Fruit fly (Drosophila melanogaster) whole organism, adult: ENCODE data around the gene CG14543.

Experiments
- CG11617 ChIP-seq: fragments of 200-800 bp; sonication (Bioruptor generic); optimal IDR thresholded peaks from 2 replicates; lab custom pipeline; 2017; ENCODE audit warnings: mild to moderate bottlenecking, missing biosample characterization, missing genetic modification reagents, missing genetic modification characterization
- CG12768 ChIP-seq: fragments of 200-800 bp; sonication (Bioruptor generic); optimal IDR thresholded peaks from 2 replicates; lab custom pipeline; 2017; ENCODE audit warnings: missing biosample characterization, missing genetic modification characterization, mild to moderate bottlenecking, moderate library complexity, missing genetic modification reagents
- CG14711 ChIP-seq: fragments of 200-800 bp; sonication (Bioruptor generic); optimal IDR thresholded peaks from 2 replicates; lab custom pipeline; 2018; ENCODE audit warnings: missing biosample characterization, mild to moderate bottlenecking, missing genetic modification characterization, moderate library complexity
- CG1620 ChIP-seq: fragments of 200-800 bp; sonication (Bioruptor generic); optimal IDR thresholded peaks from 2 replicates; lab custom pipeline; 2016; ENCODE audit warnings: missing biosample characterization, missing genetic modification characterization
- CG33017 ChIP-seq: fragments of 200-800 bp; sonication (Bioruptor generic); optimal IDR thresholded peaks from 2 replicates; lab custom pipeline; 2018; ENCODE audit warnings: missing biosample characterization, mild to moderate bottlenecking, missing genetic modification characterization, moderate library complexity
- CG5204 ChIP-seq: fragments of 200-800 bp; sonication (Bioruptor generic); optimal IDR thresholded peaks from 2 replicates; lab custom pipeline; 2016; ENCODE audit warnings: missing biosample characterization, missing genetic modification characterization
- CG7045 ChIP-seq: fragments of 200-800 bp; sonication (Bioruptor generic); optimal IDR thresholded peaks from 2 replicates; lab custom pipeline; 2017; ENCODE audit warnings: missing biosample characterization, mild to moderate bottlenecking, missing genetic modification characterization
- CG7101 ChIP-seq: fragments of 200-800 bp; sonication (Bioruptor generic); optimal IDR thresholded peaks from 2 replicates; lab custom pipeline; 2018; ENCODE audit warnings: missing biosample characterization, mild to moderate bottlenecking, missing genetic modification characterization, moderate library complexity
- Clk ChIP-seq: fragments of 200-800 bp; sonication (Bioruptor generic); optimal IDR thresholded peaks from 2 replicates; lab custom pipeline; 2017; ENCODE audit warnings: missing biosample characterization, missing genetic modification characterization
- Crg-1 ChIP-seq: fragments of 200-800 bp; sonication (Bioruptor generic); optimal IDR thresholded peaks from 2 replicates; lab custom pipeline; 2016; ENCODE audit warnings: missing biosample characterization, missing genetic modification characterization
- Hr96 ChIP-seq: fragments of 200-800 bp; sonication (Bioruptor generic); optimal IDR thresholded peaks from 2 replicates; lab custom pipeline; 2016; ENCODE audit warnings: missing biosample characterization, missing genetic modification characterization
- Mnt ChIP-seq: fragments of 200-800 bp; sonication (Bioruptor generic); optimal IDR thresholded peaks from 2 replicates; lab custom pipeline; 2016; ENCODE audit warnings: missing biosample characterization, mild to moderate bottlenecking, missing genetic modification characterization
- bab1 ChIP-seq: fragments of 200-800 bp; sonication (Bioruptor generic); optimal IDR thresholded peaks from 3 replicates; lab custom pipeline; 2019; ENCODE audit warnings: missing biosample characterization, mild to moderate bottlenecking, missing genetic modification characterization, moderate library complexity
- cic ChIP-seq: fragments of 200-800 bp; sonication (Bioruptor generic); optimal IDR thresholded peaks from 2 replicates; lab custom pipeline; 2017; ENCODE audit warnings: missing biosample characterization, mild to moderate bottlenecking, missing genetic modification characterization, moderate library complexity
- cnc ChIP-seq, 2 experiments: fragments of >200 bp; optimal IDR thresholded peaks; 2 replicates each; lab custom pipeline; 2017
- kay ChIP-seq: fragments of 200-800 bp; sonication (Bioruptor generic); peaks from one replicate; lab custom pipeline; 2016; ENCODE audit warnings: missing biosample characterization, missing genetic modification characterization, borderline replicate concordance
- ovo ChIP-seq: fragments of 200-800 bp; sonication (Bioruptor generic); optimal IDR thresholded peaks from 2 replicates; lab custom pipeline; 2016; ENCODE audit warnings: missing biosample characterization, missing genetic modification characterization
- pad ChIP-seq: fragments of 200-800 bp; sonication (Bioruptor generic); optimal IDR thresholded peaks from 3 replicates; lab custom pipeline; 2017; ENCODE audit warnings: missing biosample characterization, missing genetic modification characterization, mild to moderate bottlenecking, moderate library complexity, missing genetic modification reagents
- tj ChIP-seq: fragments of 200-800 bp; sonication (Bioruptor generic); optimal IDR thresholded peaks from 3 replicates; lab custom pipeline; 2017; ENCODE audit warnings: missing biosample characterization, mild to moderate bottlenecking, missing genetic modification characterization, moderate library complexity
- toe ChIP-seq: fragments of 200-800 bp; sonication (Bioruptor generic); optimal IDR thresholded peaks from 2 replicates; lab custom pipeline; 2016; ENCODE audit warnings: missing biosample characterization, missing genetic modification characterization

CG14543 gene

dm6 chr3R:26034643-26035368 lies 21.6 kb upstream of the CG14543 start:
- TF ChIP-seq tj (GFP tag; lab: Kevin White, UChicago) (peak; percentile 42), Mnt (GFP tag; lab: Kevin White, UChicago) (no peak)

dm6 chr3R:26035369-26035656 lies 21.1 kb upstream of the CG14543 start:
- TF ChIP-seq CG7045 (GFP tag; lab: Kevin White, UChicago) (no peak), CG12768 (GFP tag; lab: Kevin White, UChicago) (no peak), Hr96 (GFP tag; lab: Kevin White, UChicago) (no peak), ovo (no peak), Crg-1 (GFP tag; lab: Kevin White, UChicago) (no peak), cnc (optimal IDR thresholded peaks at IDR 0.05; lab: Kevin White, UChicago) (no peak), CG33017 (tag; lab: Kevin White, UChicago) (no peak), cic (GFP tag; lab: Kevin White, UChicago) (no peak), kay (GFP tag; lab: Kevin White, UChicago) (no peak), tj (GFP tag; lab: Kevin White, UChicago) (no peak), CG1620 (no peak), CG14711 (tag; lab: Kevin White, UChicago) (no peak)

- TF ChIP-seq CG7101 (tag; lab: Kevin White, UChicago) (peak; percentile 34), Mnt (GFP tag; lab: Kevin White, UChicago) (no peak), CG12768 (GFP tag; lab: Kevin White, UChicago) (no peak)
Observed at dm6 chr3R:26036153-26037144, 20.0 kb upstream of the CG14543 start.

- TF ChIP-seq CG7045 (GFP tag; lab: Kevin White, UChicago) (no peak), CG1620 (no peak), kay (GFP tag; lab: Kevin White, UChicago) (no peak), CG12768 (GFP tag; lab: Kevin White, UChicago) (no peak), ovo (no peak), cnc (optimal IDR thresholded peaks at IDR 0.05; lab: Kevin White, UChicago) (no peak), Hr96 (GFP tag; lab: Kevin White, UChicago) (no peak), Clk (GFP tag; lab: Kevin White, UChicago) (no peak), CG14711 (tag; lab: Kevin White, UChicago) (no peak)
Observed at dm6 chr3R:26037899-26038298, 18.5 kb upstream of the CG14543 start.

dm6 chr3R:26039793-26040335 lies 16.6 kb upstream of the CG14543 start:
- TF ChIP-seq CG11617 (GFP tag; lab: Kevin White, UChicago): no peak

- TF ChIP-seq Hr96 (GFP tag; lab: Kevin White, UChicago) (peak; percentile 74), CG7101 (tag; lab: Kevin White, UChicago) (peak; percentile 68), Clk (GFP tag; lab: Kevin White, UChicago) (peak; percentile 68), bab1 (GFP tag; lab: Kevin White, UChicago) (peak; percentile 62), cnc (optimal IDR thresholded peaks at IDR 0.05; lab: Kevin White, UChicago) (no peak), CG5204 (GFP tag; lab: Kevin White, UChicago) (peak; percentile 80), Crg-1 (GFP tag; lab: Kevin White, UChicago) (peak; percentile 86), kay (GFP tag; lab: Kevin White, UChicago) (peak; percentile 91), CG11617 (GFP tag; lab: Kevin White, UChicago) (peak; percentile 22), cic (GFP tag; lab: Kevin White, UChicago) (no peak), CG12768 (GFP tag; lab: Kevin White, UChicago) (peak; percentile 40), CG33017 (tag; lab: Kevin White, UChicago) (peak; percentile 60), pad (peak; percentile 65), ovo (peak; percentile 79), toe (GFP tag; lab: Kevin White, UChicago) (peak; percentile 88), tj (GFP tag; lab: Kevin White, UChicago) (no peak), CG14711 (tag; lab: Kevin White, UChicago) (no peak), CG1620 (peak; percentile 86), CG7045 (GFP tag; lab: Kevin White, UChicago) (peak; percentile 65), Mnt (GFP tag; lab: Kevin White, UChicago) (peak; percentile 79)
Observed at dm6 chr3R:26041417-26042101, 14.9 kb upstream of the CG14543 start, which contains the start of gene gro. TSS of gene gro (plus strand) at chr3R:26041736.
